Fruit fly (Drosophila melanogaster): ENCODE data around the gene CG8004.
A peak's percentile ranks its signal among the peaks of the same experiment; 100 is the strongest.

CG8004 gene

DNA sequence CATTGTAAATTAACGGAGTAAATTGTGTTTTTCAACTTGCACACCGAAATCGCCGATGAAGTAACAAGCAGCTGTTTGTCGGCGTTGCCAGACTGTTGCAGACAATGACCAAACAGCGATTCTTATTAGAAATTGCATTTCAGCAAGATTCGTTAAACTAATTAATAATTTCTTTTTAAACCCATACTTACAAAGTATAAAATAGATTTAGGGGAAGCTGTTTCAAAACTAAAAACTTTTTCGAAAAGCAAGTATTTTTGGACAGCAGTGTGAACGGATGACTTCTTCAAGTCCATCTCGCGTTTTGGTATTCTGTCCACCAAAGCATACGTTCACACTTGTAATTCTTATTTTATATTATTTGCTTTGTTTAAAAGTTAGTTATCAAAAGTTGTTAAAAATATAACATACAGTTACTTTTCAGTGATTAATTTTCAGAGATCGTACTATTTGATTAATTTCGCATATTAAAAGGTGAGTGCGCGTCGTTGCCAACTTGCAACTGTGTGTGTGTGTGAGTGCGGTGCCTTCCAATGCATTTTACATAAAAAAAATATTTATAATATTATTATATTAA lies at the start of gene CG8004, which contains the start of gene RhoGDI (continued):
- TF ChIP-seq CG18619 (GFP tag; optimal IDR thresholded peaks at IDR 0.05) (peak; percentile 27), vvl (GFP tag; IDR thresholded peaks at IDR 0.05) (peak; percentile 76), CG12219 (GFP tag; optimal IDR thresholded peaks at IDR 0.05) (no peak), gcm2 (GFP tag; optimal IDR thresholded peaks at IDR 0.05) (peak; percentile 65), ham (GFP tag; IDR thresholded peaks at IDR 0.05) (no peak), lbe (GFP tag; optimal IDR thresholded peaks at IDR 0.05) (no peak), CG6854 (GFP tag; optimal IDR thresholded peaks at IDR 0.05) (no peak), Bdp1 (GFP tag; optimal IDR thresholded peaks at IDR 0.05) (peak; percentile 54), CG8388 (GFP tag; optimal IDR thresholded peaks at IDR 0.05) (peak; percentile 63), CG1792 (GFP tag; optimal IDR thresholded peaks at IDR 0.05) (peak; percentile 42), CG8944 (GFP tag; optimal IDR thresholded peaks at IDR 0.05) (peak; percentile 45), CG30020 (tag; optimal IDR thresholded peaks at IDR 0.05) (peak; percentile 85), Chrac-16 (GFP tag; optimal IDR thresholded peaks at IDR 0.05) (peak; percentile 66), grau (tag; optimal IDR thresholded peaks at IDR 0.05) (peak; percentile 72), Hmr (GFP tag; optimal IDR thresholded peaks at IDR 0.05) (peak; percentile 70), seq (GFP tag; IDR thresholded peaks at IDR 0.05) (no peak), crc (GFP tag; optimal IDR thresholded peaks at IDR 0.05) (peak; percentile 55), Med (GFP tag) (peak; percentile 96), dm (GFP tag; optimal IDR thresholded peaks at IDR 0.05) (peak; percentile 28), Oaz (GFP tag; IDR thresholded peaks at IDR 0.05) (no peak), dimm (GFP tag; IDR thresholded peaks at IDR 0.05) (no peak), CG17612 (GFP tag; IDR thresholded peaks at IDR 0.05) (no peak), Neu2 (GFP tag; optimal IDR thresholded peaks at IDR 0.05; ENCODE audit: borderline replicate concordance) (no peak), ro (GFP tag; IDR thresholded peaks at IDR 0.05) (no peak), br (optimal IDR thresholded peaks at IDR 0.05) (no peak), CG17328 (GFP tag; IDR thresholded peaks at IDR 0.05) (peak; percentile 63), zfh1 (GFP tag; IDR thresholded peaks at IDR 0.05) (peak; percentile 44; the same call in 2 of the 3 replicates), CG11695 (GFP tag; IDR thresholded peaks at IDR 0.05) (peak; percentile 27; the same call in 1 of the 3 replicates), Opbp (GFP tag; IDR thresholded peaks at IDR 0.05; ENCODE audit: partially characterized antibody) (no peak), BEAF-32 (GFP tag; optimal IDR thresholded peaks at IDR 0.05) (peak; percentile 53), sens-2 (GFP tag; IDR thresholded peaks at IDR 0.05) (no peak), CG14667 (GFP tag; IDR thresholded peaks at IDR 0.05) (0 out of 2 replicates have a peak, but pooled peaks have one; percentile 14), CG1647 (GFP tag; optimal IDR thresholded peaks at IDR 0.05) (peak; percentile 63), CG17802 (tag; optimal IDR thresholded peaks at IDR 0.05) (peak; percentile 79), CG4820 (GFP tag; optimal IDR thresholded peaks at IDR 0.05) (peak; percentile 53), CG7786 (GFP tag; optimal IDR thresholded peaks at IDR 0.05) (peak; percentile 74), ab (GFP tag; optimal IDR thresholded peaks at IDR 0.05) (peak; percentile 41), Fer1 (GFP tag; optimal IDR thresholded peaks at IDR 0.05) (no peak), Eip74EF (GFP tag; optimal IDR thresholded peaks at IDR 0.05) (peak in 1 of 2 experiments; percentile 24), HLH4C (GFP tag; IDR thresholded peaks at IDR 0.05; ENCODE audit: partially characterized antibody) (no peak), CG13424 (tag; optimal IDR thresholded peaks at IDR 0.05) (peak; percentile 74), Atf-2 (GFP tag; optimal IDR thresholded peaks at IDR 0.05) (peak; percentile 65), CG4360 (GFP tag; IDR thresholded peaks at IDR 0.05) (0 out of 2 replicates have a peak, but pooled peaks have one; percentile 18), CG4617 (GFP tag; optimal IDR thresholded peaks at IDR 0.05; ENCODE audit: borderline replicate concordance) (peak; percentile 96), Hey (tag; optimal IDR thresholded peaks at IDR 0.05) (no peak), CG9817 (tag; optimal IDR thresholded peaks at IDR 0.05) (peak; percentile 71), CG12155 (GFP tag; optimal IDR thresholded peaks at IDR 0.05) (peak; percentile 51), CG13123 (GFP tag; optimal IDR thresholded peaks at IDR 0.05) (peak; percentile 45), CG18011 (GFP tag; optimal IDR thresholded peaks at IDR 0.05) (peak; percentile 36), Poxn (GFP tag; IDR thresholded peaks at IDR 0.05) (no peak), zen (tag; optimal IDR thresholded peaks at IDR 0.05) (peak; percentile 69)
